Fruit fly (Drosophila melanogaster): ENCODE measurements around the gene tilB.

tilB gene

DNA sequence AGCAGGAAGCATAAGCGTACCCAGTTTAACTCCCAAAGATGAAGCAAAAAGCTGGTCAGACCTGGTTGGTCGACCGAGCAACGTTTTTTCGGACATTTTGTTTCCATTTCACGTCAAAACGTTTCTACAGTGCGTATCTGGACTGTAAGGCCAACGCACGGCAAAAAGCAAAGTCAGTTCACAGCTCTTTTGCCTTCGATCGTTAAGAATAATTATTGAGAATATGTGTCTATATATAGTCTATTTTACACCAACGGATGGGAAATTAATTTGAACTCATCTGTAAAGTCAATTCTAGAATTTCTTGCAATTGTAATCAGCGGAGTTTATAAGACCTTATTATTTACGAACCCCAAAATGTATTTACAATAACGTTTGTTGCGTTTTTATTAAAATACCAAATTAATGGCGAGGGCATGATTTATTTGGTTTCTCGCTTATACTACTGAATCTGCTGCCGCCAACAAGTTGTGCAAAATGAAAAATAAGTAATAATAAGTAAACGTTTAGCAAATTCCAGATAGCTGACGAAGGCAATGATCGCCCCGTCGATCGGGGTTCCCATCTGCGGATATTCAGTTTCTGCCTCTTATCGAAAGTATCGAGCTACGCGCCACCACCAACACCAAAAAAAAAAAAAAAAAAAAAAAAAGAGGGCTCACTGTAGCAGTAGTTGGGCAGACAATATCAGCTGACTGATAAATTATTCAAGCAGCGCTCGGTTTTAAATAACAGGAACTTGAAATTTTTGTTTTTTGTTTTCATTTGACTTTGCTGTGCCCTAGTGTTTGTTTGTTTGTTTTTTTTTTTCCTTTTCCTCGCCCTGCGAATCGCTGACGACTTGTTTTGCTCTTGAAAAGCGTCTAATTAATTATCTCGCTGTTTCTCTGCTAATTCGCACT lies 28.4 kb downstream of the tilB start:
- TF ChIP-seq dl (GFP tag; optimal IDR thresholded peaks at IDR 0.05; ENCODE audit: insufficient read depth in 1 of 2, partially characterized antibody in 2 of 2) (no peak), Rel (GFP tag; optimal IDR thresholded peaks at IDR 0.05) (no peak), Rel (tag; optimal IDR thresholded peaks at IDR 0.05) (peak; percentile 32)

DNA sequence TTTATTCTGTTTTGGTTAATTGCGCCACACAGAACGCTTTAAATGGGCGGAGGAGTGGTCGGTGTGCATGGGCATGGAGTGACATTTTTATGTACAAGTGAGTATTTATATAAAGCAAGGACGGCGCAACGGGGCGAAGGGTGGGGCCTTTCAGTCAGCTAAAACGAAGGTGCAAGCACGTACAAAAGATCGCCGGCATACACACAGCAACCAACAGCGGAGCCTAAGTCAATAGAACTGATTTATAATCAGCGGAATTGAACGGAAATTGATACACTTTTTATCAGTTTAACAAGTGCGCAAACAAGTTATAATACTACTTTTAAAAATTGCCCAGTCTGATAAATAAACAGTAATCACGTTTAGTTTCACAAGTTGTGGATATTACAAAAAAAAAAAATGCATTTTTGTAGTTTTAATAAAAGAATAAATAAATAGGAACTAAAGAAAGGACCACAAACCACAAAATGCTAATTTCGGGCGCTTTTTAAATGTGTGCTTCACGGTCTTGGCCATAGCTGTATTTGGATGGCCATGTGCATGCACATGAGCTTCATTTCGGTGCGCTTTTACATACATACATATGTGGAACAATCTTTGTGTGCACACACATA lies 29.8 kb downstream of the tilB start:
- TF ChIP-seq ey (GFP tag; optimal IDR thresholded peaks at IDR 0.05) (peak; percentile 49), dsf (GFP tag; optimal IDR thresholded peaks at IDR 0.05; ENCODE audit: borderline replicate concordance) (no peak), Hr83 (GFP tag; optimal IDR thresholded peaks at IDR 0.05; ENCODE audit: poor library complexity, severe bottlenecking) (no peak), Vsx2 (GFP tag; optimal IDR thresholded peaks at IDR 0.05; ENCODE audit: partially characterized antibody) (no peak), brk (GFP tag; optimal IDR thresholded peaks at IDR 0.05) (no peak), pan (optimal IDR thresholded peaks at IDR 0.05) (no peak), Jra (GFP tag; optimal IDR thresholded peaks at IDR 0.05) (no peak), Abd-B (GFP tag; optimal IDR thresholded peaks at IDR 0.05) (no peak), usp (GFP tag; optimal IDR thresholded peaks at IDR 0.05) (no peak), sage (GFP tag; optimal IDR thresholded peaks at IDR 0.05) (no peak), HLH106 (tag; optimal IDR thresholded peaks at IDR 0.05) (peak; percentile 52), CrebA (GFP tag; optimal IDR thresholded peaks at IDR 0.05; ENCODE audit: borderline replicate concordance) (no peak), psq (GFP tag; optimal IDR thresholded peaks at IDR 0.05) (peak; percentile 42), Dif (GFP tag; optimal IDR thresholded peaks at IDR 0.05; ENCODE audit: partially characterized antibody) (no peak), Mio (GFP tag; optimal IDR thresholded peaks at IDR 0.05) (no peak), sv (GFP tag; optimal IDR thresholded peaks at IDR 0.05) (no peak), Dfd (GFP tag; optimal IDR thresholded peaks at IDR 0.05) (no peak), foxo (GFP tag; optimal IDR thresholded peaks at IDR 0.05) (peak in 1 of 2 experiments; percentile 56), Rel (GFP tag; optimal IDR thresholded peaks at IDR 0.05) (no peak), Rel (tag; optimal IDR thresholded peaks at IDR 0.05) (no peak), lola (GFP tag; optimal IDR thresholded peaks at IDR 0.05) (no peak), N (GFP tag; optimal IDR thresholded peaks at IDR 0.05) (no peak), GATAd (GFP tag; optimal IDR thresholded peaks at IDR 0.05) (no peak), CG32264 (GFP tag; optimal IDR thresholded peaks at IDR 0.05) (no peak), Sp1 (GFP tag; optimal IDR thresholded peaks at IDR 0.05) (peak; percentile 62), jim (GFP tag; optimal IDR thresholded peaks at IDR 0.05) (no peak), Myc (optimal IDR thresholded peaks at IDR 0.05) (no peak), br (GFP tag; optimal IDR thresholded peaks at IDR 0.05) (peak; percentile 59), tai (GFP tag; optimal IDR thresholded peaks at IDR 0.05) (no peak), OdsH (GFP tag; optimal IDR thresholded peaks at IDR 0.05) (peak; percentile 49), Hr78 (GFP tag; optimal IDR thresholded peaks at IDR 0.05) (no peak), rgr (GFP tag; optimal IDR thresholded peaks at IDR 0.05) (peak; percentile 8), dl (GFP tag; optimal IDR thresholded peaks at IDR 0.05; ENCODE audit: insufficient read depth in 1 of 2, partially characterized antibody in 2 of 2) (no peak), CG9705 (GFP tag; optimal IDR thresholded peaks at IDR 0.05) (no peak), h (GFP tag; optimal IDR thresholded peaks at IDR 0.05) (peak; percentile 70), woc (GFP tag; optimal IDR thresholded peaks at IDR 0.05) (peak; percentile 57), dmrt93B (GFP tag; optimal IDR thresholded peaks at IDR 0.05) (peak; percentile 46), Hnf4 (GFP tag; optimal IDR thresholded peaks at IDR 0.05) (no peak), fru (GFP tag; optimal IDR thresholded peaks at IDR 0.05) (peak; percentile 72)
